Worm (Caenorhabditis elegans) whole organism, late embryonic: ENCODE measurements around the gene F13E6.1.

Source experiments
- K02D7.2 ChIP-seq: sonication (generic microtip); optimal IDR thresholded peaks from 2 replicates; lab custom pipeline; 2017; ENCODE audit warnings: mild to moderate bottlenecking, missing genetic modification characterization, missing compliant biosample characterization
- K09A11.1 ChIP-seq: sonication (generic microtip); optimal IDR thresholded peaks from 2 replicates; lab custom pipeline; 2017; ENCODE audit warnings: antibody characterized with exemption, mild to moderate bottlenecking, missing genetic modification characterization, missing compliant biosample characterization; ENCODE audit not compliant: insufficient read depth
- ahr-1 ChIP-seq: sonication (generic microtip); optimal IDR thresholded peaks from 2 replicates; lab custom pipeline; 2016; ENCODE audit warnings: missing genetic modification characterization, missing compliant biosample characterization
- ama-1 ChIP-seq: fragments of 150-350 bp; optimal IDR thresholded peaks from 2 replicates; lab custom pipeline; 2014
- ceh-14 ChIP-seq: sonication (generic microtip); optimal IDR thresholded peaks from 2 replicates; lab custom pipeline; 2016; ENCODE audit warnings: missing genotype, missing genetic modification characterization, missing compliant biosample characterization
- ceh-22 ChIP-seq: sonication (generic microtip); optimal IDR thresholded peaks from 2 replicates; lab custom pipeline; 2017; ENCODE audit warnings: missing biosample characterization, missing genetic modification characterization
- ceh-30 ChIP-seq: fragments of 150-350 bp; optimal IDR thresholded peaks from 2 replicates; lab custom pipeline; 2014; ENCODE audit warnings: missing biosample characterization, missing genetic modification characterization
- ceh-34 ChIP-seq: sonication (generic microtip); optimal IDR thresholded peaks from 2 replicates; lab custom pipeline; 2016; ENCODE audit warnings: mild to moderate bottlenecking, missing genetic modification characterization, missing compliant biosample characterization
- ceh-45 ChIP-seq: fragments of 200-800 bp; sonication (Bioruptor generic); IDR thresholded peaks from 2 replicates; pipeline ENCODE4 v1.3.6; 2022; ENCODE audit warnings: missing genetic modification reagents, missing genetic modification characterization, missing compliant biosample characterization
- ceh-6 ChIP-seq: fragments of 200-800 bp; sonication (Bioruptor generic); optimal IDR thresholded peaks from 2 replicates; lab custom pipeline; 2018; ENCODE audit warnings: mild to moderate bottlenecking, missing genetic modification characterization, missing compliant biosample characterization
- che-1 ChIP-seq: sonication (generic microtip); optimal IDR thresholded peaks from 2 replicates; lab custom pipeline; 2016; ENCODE audit warnings: mild to moderate bottlenecking, missing genetic modification characterization, missing compliant biosample characterization
- dmd-4 ChIP-seq: sonication (generic microtip); optimal IDR thresholded peaks from 2 replicates; lab custom pipeline; 2016; ENCODE audit warnings: borderline replicate concordance, missing genetic modification characterization, missing compliant biosample characterization
- dve-1 ChIP-seq: sonication (generic microtip); optimal IDR thresholded peaks from 2 replicates; lab custom pipeline; 2017; ENCODE audit warnings: antibody characterized with exemption, mild to moderate bottlenecking, missing genetic modification characterization, missing compliant biosample characterization
- elt-2 ChIP-seq: sonication (generic microtip); optimal IDR thresholded peaks from 2 replicates; lab custom pipeline; 2016; ENCODE audit warnings: missing genetic modification reagents, missing genetic modification characterization, missing compliant biosample characterization
- eyg-1 ChIP-seq: sonication (generic microtip); optimal IDR thresholded peaks from 2 replicates; lab custom pipeline; 2016; ENCODE audit warnings: missing genotype, missing genetic modification characterization, missing compliant biosample characterization
- fkh-10 ChIP-seq: fragments of 150-350 bp; optimal IDR thresholded peaks from 2 replicates; lab custom pipeline; 2014; ENCODE audit warnings: missing biosample characterization, missing genetic modification reagents, missing genetic modification characterization
- fkh-6 ChIP-seq: sonication (generic microtip); optimal IDR thresholded peaks from 2 replicates; lab custom pipeline; 2016; ENCODE audit warnings: missing genetic modification characterization, missing compliant biosample characterization
- hlh-8 ChIP-seq: sonication (generic microtip); optimal IDR thresholded peaks from 2 replicates; lab custom pipeline; 2016; ENCODE audit warnings: missing genotype, missing genetic modification characterization, missing compliant biosample characterization
- lim-6 ChIP-seq: sonication (generic microtip); optimal IDR thresholded peaks from 2 replicates; lab custom pipeline; 2016; ENCODE audit warnings: missing genetic modification characterization, missing compliant biosample characterization
- mec-3 ChIP-seq: sonication (generic microtip); optimal IDR thresholded peaks from 2 replicates; lab custom pipeline; 2016; ENCODE audit warnings: borderline replicate concordance, missing genetic modification characterization, missing compliant biosample characterization
- nfya-1 ChIP-seq: sonication (generic microtip); optimal IDR thresholded peaks from 2 replicates; lab custom pipeline; 2017; ENCODE audit warnings: missing genetic modification characterization, mild to moderate bottlenecking, missing compliant biosample characterization, antibody characterized with exemption, moderate library complexity
- pag-3 ChIP-seq: sonication (generic microtip); optimal IDR thresholded peaks from 2 replicates; lab custom pipeline; 2016; ENCODE audit warnings: missing compliant biosample characterization, missing genetic modification characterization, borderline replicate concordance
- pat-9 ChIP-seq: fragments of 200-800 bp; sonication (Bioruptor generic); optimal IDR thresholded peaks from 2 replicates; lab custom pipeline; 2018; ENCODE audit warnings: mild to moderate bottlenecking, missing genetic modification characterization, moderate library complexity, missing compliant biosample characterization
- pha-2 ChIP-seq: sonication (generic microtip); optimal IDR thresholded peaks from 2 replicates; lab custom pipeline; 2017; ENCODE audit warnings: mild to moderate bottlenecking, missing genetic modification characterization, missing compliant biosample characterization
- pha-4 ChIP-seq: fragments of 150-350 bp; optimal IDR thresholded peaks from 2 replicates; lab custom pipeline; 2018; ENCODE audit warnings: missing biosample characterization, missing genetic modification reagents, missing genetic modification characterization
- ref-2 ChIP-seq: sonication (generic microtip); optimal IDR thresholded peaks from 2 replicates; lab custom pipeline; 2016; ENCODE audit warnings: missing genetic modification characterization, missing compliant biosample characterization
- sdc-2 ChIP-seq: sonication (generic microtip); optimal IDR thresholded peaks from 2 replicates; lab custom pipeline; 2016; ENCODE audit warnings: missing genotype, missing genetic modification characterization, missing compliant biosample characterization
- sox-2 ChIP-seq: fragments of 200-800 bp; sonication (Bioruptor generic); IDR thresholded peaks from 2 replicates; pipeline ENCODE4 v1.3.6; 2022; ENCODE audit warnings: missing genetic modification reagents, missing genetic modification characterization, missing compliant biosample characterization
- tbx-2 ChIP-seq: sonication (generic microtip); optimal IDR thresholded peaks from 2 replicates; lab custom pipeline; 2016; ENCODE audit warnings: missing genetic modification characterization, missing compliant biosample characterization
- tbx-7 ChIP-seq: sonication (generic microtip); optimal IDR thresholded peaks from 2 replicates; lab custom pipeline; 2016; ENCODE audit warnings: missing genotype, missing genetic modification characterization, missing compliant biosample characterization
- unc-3 ChIP-seq, 2 experiments: fragments of 200-800 bp in 1 of 2; sonication (Bioruptor generic) in 1 of 2; sonication (generic microtip) in 1 of 2; conservative IDR thresholded peaks in 1 of 2; optimal IDR thresholded peaks in 1 of 2; 2 replicates each; pipeline versions ENCODE4 v1.3.6 to Lab custom; 2016 to 2022; ENCODE audit warnings: missing compliant biosample characterization in 2 of 2, missing genetic modification characterization in 2 of 2, missing genetic modification reagents in 1 of 2
- unc-42 ChIP-seq: sonication (generic microtip); optimal IDR thresholded peaks from 2 replicates; lab custom pipeline; 2016; ENCODE audit warnings: missing genotype, missing genetic modification characterization, missing compliant biosample characterization
- unc-86 ChIP-seq: sonication (generic microtip); optimal IDR thresholded peaks from 2 replicates; lab custom pipeline; 2016; ENCODE audit warnings: missing genetic modification characterization, missing compliant biosample characterization

Gene F13E6.1

DNA sequence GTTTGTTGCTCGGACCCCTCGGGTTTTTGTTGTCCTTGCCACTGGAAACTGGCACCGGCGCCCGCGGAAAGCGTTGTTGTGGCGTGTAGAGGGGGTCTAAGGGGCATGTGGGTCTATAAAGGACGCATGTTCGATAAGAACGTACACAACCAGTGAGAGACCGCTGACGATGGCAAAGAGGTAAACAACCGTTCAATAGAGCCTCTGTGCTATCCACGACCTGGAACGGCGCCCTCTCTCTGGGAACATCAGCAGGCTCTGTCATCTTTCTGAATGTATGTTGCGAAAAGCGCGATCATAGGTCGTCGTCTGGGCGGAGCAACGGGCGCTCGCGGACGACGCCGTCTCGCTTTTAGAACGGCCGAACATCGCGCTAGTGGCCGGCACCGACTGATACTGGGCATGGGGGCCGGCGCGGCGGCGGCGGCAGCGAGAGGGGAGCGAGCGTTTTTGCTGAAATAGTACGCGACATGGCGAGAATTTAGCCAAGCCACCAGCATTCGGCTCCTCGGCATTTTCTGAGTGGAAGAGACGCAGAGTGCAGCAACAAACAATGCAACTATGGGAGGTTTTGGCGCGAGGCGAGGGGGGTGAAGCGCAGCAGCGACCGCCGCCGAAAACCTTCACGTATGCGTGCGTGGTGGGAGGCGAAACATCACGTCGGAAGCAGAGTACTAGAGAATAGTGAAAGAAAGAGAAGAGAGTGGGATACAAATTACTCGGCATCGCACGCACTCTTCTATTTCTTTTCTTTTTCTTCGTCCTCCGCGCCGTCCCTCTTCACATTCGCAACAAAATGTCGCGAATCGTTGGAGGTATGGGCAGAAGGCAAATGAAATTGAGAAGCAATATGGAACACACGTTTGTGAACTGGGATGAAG, 39.6 kb downstream of the F13E6.1 start (continued):
- TF ChIP-seq ceh-45 (GFP tag; lab: Robert Waterston, UW) (no peak), unc-86 (tag; lab: Kevin White, UChicago) (no peak), K09A11.1 (tag; lab: Kevin White, UChicago) (no peak), K02D7.2 (tag; lab: Kevin White, UChicago) (no peak), lim-6 (no peak), ref-2 (tag; lab: Kevin White, UChicago) (no peak), unc-3 (GFP tag; conservative IDR thresholded peaks at IDR 0.05; lab: Robert Waterston, UW) (peak; percentile 5; the same call in 1 of the 2 replicates), unc-3 (tag; optimal IDR thresholded peaks at IDR 0.05; lab: Kevin White, UChicago) (no peak), sox-2 (no peak), unc-42 (peak; percentile 65), ahr-1 (tag; lab: Kevin White, UChicago) (no peak), fkh-10 (GFP tag; lab: Kevin White, UChicago) (no peak), dve-1 (tag; lab: Kevin White, UChicago) (no peak), ceh-30 (peak; percentile 10), pha-4 (no peak), dmd-4 (peak; percentile 64), hlh-8 (tag; lab: Kevin White, UChicago) (no peak), nfya-1 (tag; lab: Kevin White, UChicago) (peak; percentile 78)

DNA sequence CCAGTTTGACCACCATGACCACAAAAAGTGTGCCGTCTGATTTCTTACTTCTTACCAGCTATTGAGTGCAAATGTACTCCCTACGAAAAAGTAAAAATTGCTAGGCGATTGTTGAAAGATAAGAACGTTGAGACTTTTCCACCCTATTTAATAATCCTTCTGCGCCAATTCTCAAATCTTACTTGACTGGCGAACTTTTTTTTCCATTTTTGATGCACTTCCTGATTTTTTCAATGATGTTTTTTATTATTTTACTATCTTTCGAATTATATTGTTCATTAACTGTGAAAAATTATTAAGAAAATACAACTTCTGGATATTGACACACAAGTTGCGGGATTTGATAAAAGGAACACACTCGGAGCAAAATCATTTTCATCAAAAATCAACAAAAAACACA, 41.3 kb downstream of the F13E6.1 start, which contains the start of gene daf-12:
daf-12 (plus strand) TSS at position 301 of the 400 bp plus-strand sequence.
- no peak for TF ChIP-seq lim-6

DNA sequence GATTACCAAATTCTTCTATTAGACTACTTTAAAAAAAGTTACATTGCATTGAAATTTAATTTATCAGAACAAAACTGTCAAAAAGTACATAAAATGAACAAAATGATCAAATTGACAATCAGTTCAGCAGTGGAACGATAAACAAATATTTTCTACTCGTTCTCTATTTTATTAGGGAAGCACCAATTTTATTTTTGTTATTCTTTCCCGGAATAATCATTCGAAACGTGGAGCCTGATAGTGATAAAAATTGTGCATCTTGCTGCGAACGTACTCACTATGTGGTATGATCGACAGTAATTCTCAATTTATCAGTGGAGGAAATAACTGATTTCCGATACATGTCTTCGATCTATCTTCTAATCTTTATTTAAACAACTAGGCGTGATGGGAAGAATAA, 45.0 kb downstream of the F13E6.1 start:
- TF ChIP-seq pat-9 (tag; lab: Kevin White, UChicago) (no peak), tbx-7 (tag; lab: Kevin White, UChicago) (no peak), ceh-6 (GFP tag; lab: Kevin White, UChicago) (no peak), ref-2 (tag; lab: Kevin White, UChicago) (no peak), sdc-2 (no peak), unc-3 (GFP tag; conservative IDR thresholded peaks at IDR 0.05; lab: Robert Waterston, UW) (no peak), unc-3 (tag; optimal IDR thresholded peaks at IDR 0.05; lab: Kevin White, UChicago) (no peak)

DNA sequence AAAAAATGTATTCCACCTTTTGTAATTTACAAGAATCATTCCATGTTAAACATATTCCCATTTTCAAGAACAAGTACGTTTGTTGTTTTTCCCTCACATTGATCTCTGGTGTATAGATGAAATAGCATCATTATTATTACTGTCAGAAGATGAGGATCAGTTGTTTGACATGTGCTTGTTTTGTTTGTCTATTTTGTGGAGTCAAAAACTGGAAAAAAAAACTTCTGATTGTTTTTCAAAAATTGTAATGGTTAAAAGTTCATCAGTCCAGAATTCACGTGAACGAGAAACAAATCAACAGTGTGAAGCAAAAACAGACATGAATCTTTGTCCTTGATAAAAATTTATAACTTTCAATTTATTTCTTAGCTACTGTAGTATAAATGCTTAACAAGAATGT, 46.0 kb downstream of the F13E6.1 start:
- TF ChIP-seq pha-4: no peak
- TF ChIP-seq ceh-22 (tag; lab: Kevin White, UChicago): no peak
- no peak for TF ChIP-seq elt-2 (tag; lab: Kevin White, UChicago)
- TF ChIP-seq fkh-6: no peak
- TF ChIP-seq ceh-34: no peak
- TF ChIP-seq hlh-8 (tag; lab: Kevin White, UChicago): no peak
- no peak for TF ChIP-seq tbx-2 (tag; lab: Kevin White, UChicago)
- TF ChIP-seq ama-1: no peak
- no peak for TF ChIP-seq K02D7.2 (tag; lab: Kevin White, UChicago)
- TF ChIP-seq sox-2: no peak
- no peak for TF ChIP-seq unc-3 (GFP tag; conservative IDR thresholded peaks at IDR 0.05; lab: Robert Waterston, UW)
- TF ChIP-seq unc-3 (tag; optimal IDR thresholded peaks at IDR 0.05; lab: Kevin White, UChicago): no peak
- no peak for TF ChIP-seq pha-2 (tag; lab: Kevin White, UChicago)
- TF ChIP-seq mec-3 (tag; lab: Kevin White, UChicago): no peak
- no peak for TF ChIP-seq pag-3 (tag; lab: Kevin White, UChicago)
- TF ChIP-seq ahr-1 (tag; lab: Kevin White, UChicago): no peak
- TF ChIP-seq eyg-1 (tag; lab: Kevin White, UChicago): no peak
- TF ChIP-seq che-1: no peak
- no peak for TF ChIP-seq ceh-14 (tag; lab: Kevin White, UChicago)
- TF ChIP-seq ref-2 (tag; lab: Kevin White, UChicago): no peak
